Worm (Caenorhabditis elegans) whole organism, mixed stage, embryonic: Measurements from ENCODE around the gene ptrg-1.

Source experiments
- elt-3 ChIP-seq: fragments of 150-350 bp; optimal IDR thresholded peaks from 2 replicates; lab custom pipeline; 2014; ENCODE audit warnings: missing biosample characterization, missing genetic modification characterization
- ham-2 ChIP-seq: fragments of 200-800 bp; sonication (Bioruptor generic); optimal IDR thresholded peaks from 2 replicates; lab custom pipeline; 2018; ENCODE audit warnings: mild to moderate bottlenecking, missing genetic modification characterization, missing compliant biosample characterization
- lin-13 ChIP-seq: fragments of 150-350 bp; optimal IDR thresholded peaks from 2 replicates; lab custom pipeline; 2014; ENCODE audit warnings: missing biosample characterization, missing genetic modification characterization
- lsy-2 ChIP-seq: fragments of 150-350 bp; optimal IDR thresholded peaks from 2 replicates; lab custom pipeline; 2014; ENCODE audit warnings: missing biosample characterization, missing genetic modification characterization
- nhr-12 ChIP-seq: fragments of 150-350 bp; optimal IDR thresholded peaks from 2 replicates; lab custom pipeline; 2014; ENCODE audit warnings: missing biosample characterization, missing genetic modification characterization
- nhr-237 ChIP-seq: fragments of 150-350 bp; optimal IDR thresholded peaks from 2 replicates; lab custom pipeline; 2014; ENCODE audit warnings: missing biosample characterization, missing genetic modification characterization
- nhr-28 ChIP-seq: fragments of 150-350 bp; optimal IDR thresholded peaks from 2 replicates; lab custom pipeline; 2014; ENCODE audit warnings: missing biosample characterization, missing genetic modification characterization
- pha-4 ChIP-seq: fragments of 150-350 bp; optimal IDR thresholded peaks from 2 replicates; lab custom pipeline; 2018; ENCODE audit warnings: missing biosample characterization, missing genetic modification reagents, missing genetic modification characterization
- snpc-4 ChIP-seq: fragments of 150-350 bp; optimal IDR thresholded peaks from 2 replicates; lab custom pipeline; 2014; ENCODE audit warnings: missing biosample characterization, missing genetic modification characterization
- unc-39 ChIP-seq: fragments of 150-350 bp; optimal IDR thresholded peaks from 2 replicates; lab custom pipeline; 2014; ENCODE audit warnings: missing biosample characterization, missing genetic modification characterization
- unc-62 ChIP-seq: fragments of 150-350 bp; optimal IDR thresholded peaks from 2 replicates; lab custom pipeline; 2014; ENCODE audit warnings: missing biosample characterization, missing genetic modification reagents, missing genetic modification characterization
- ztf-11 ChIP-seq: fragments of 150-350 bp; optimal IDR thresholded peaks from 2 replicates; lab custom pipeline; 2014; ENCODE audit warnings: missing biosample characterization, missing genetic modification characterization

ce11 chrIV:10188505-10188904, 5.7 kb downstream of the ptrg-1 start:
- no peak for TF ChIP-seq lin-13 (tag; lab: Kevin White, UChicago)
- no peak for TF ChIP-seq unc-62 (GFP tag; lab: Kevin White, UChicago)
- no peak for TF ChIP-seq nhr-12 (tag; lab: Kevin White, UChicago)
- TF ChIP-seq elt-3 (tag; lab: Kevin White, UChicago): no peak
- no peak for TF ChIP-seq snpc-4
- no peak for TF ChIP-seq unc-39 (tag; lab: Kevin White, UChicago)
- TF ChIP-seq ham-2 (GFP tag; lab: Kevin White, UChicago): no peak
- no peak for TF ChIP-seq lsy-2 (tag; lab: Kevin White, UChicago)
- no peak for TF ChIP-seq nhr-28 (tag; lab: Kevin White, UChicago)
- no peak for TF ChIP-seq ztf-11 (tag; lab: Kevin White, UChicago)
- no peak for TF ChIP-seq nhr-237 (tag; lab: Kevin White, UChicago)
- no peak for TF ChIP-seq pha-4 (tag; lab: Kevin White, UChicago)
